Worm (Caenorhabditis elegans) whole organism, L3 larva: ENCODE results near the gene F20D6.10.

ENCODE experiments used
- R02D3.7 ChIP-seq: fragments of 150-350 bp; optimal IDR thresholded peaks from 2 replicates; lab custom pipeline; 2014; ENCODE audit warnings: missing biosample characterization, missing genetic modification characterization
- aly-2 ChIP-seq: fragments of 150-350 bp; optimal IDR thresholded peaks from 2 replicates; lab custom pipeline; 2014; ENCODE audit warnings: missing biosample characterization, missing genetic modification characterization
- ama-1 ChIP-seq: fragments of 150-350 bp; optimal IDR thresholded peaks from 2 replicates; lab custom pipeline; 2018
- ceh-16 ChIP-seq: sonication (generic microtip); optimal IDR thresholded peaks from 2 replicates; lab custom pipeline; 2017; ENCODE audit warnings: missing biosample characterization, missing genetic modification characterization
- ceh-9 ChIP-seq: sonication (generic microtip); optimal IDR thresholded peaks from 2 replicates; lab custom pipeline; 2018; ENCODE audit warnings: missing biosample characterization, missing genetic modification characterization
- daf-12 ChIP-seq: fragments of 150-350 bp; optimal IDR thresholded peaks from 2 replicates; lab custom pipeline; 2014; ENCODE audit warnings: missing biosample characterization, missing genetic modification reagents, missing genetic modification characterization
- egl-27 ChIP-seq: sonication (generic microtip); optimal IDR thresholded peaks from 4 replicates; lab custom pipeline; 2017; ENCODE audit warnings: missing biosample characterization, missing genetic modification reagents, missing genetic modification characterization
- egl-5 ChIP-seq: fragments of 150-350 bp; optimal IDR thresholded peaks from 2 replicates; lab custom pipeline; 2017; ENCODE audit warnings: missing biosample characterization, missing genetic modification reagents, missing genetic modification characterization, inconsistent platforms
- elt-2 ChIP-seq: sonication (generic microtip); optimal IDR thresholded peaks from 2 replicates; lab custom pipeline; 2016; ENCODE audit warnings: missing genetic modification reagents, mild to moderate bottlenecking, missing genetic modification characterization, missing compliant biosample characterization
- elt-3 ChIP-seq, 3 experiments: fragments of 150-350 bp in 1 of 3; sonication (generic microtip) in 2 of 3; optimal IDR thresholded peaks; 2 replicates in 2 of 3; 4 replicates in 1 of 3; lab custom pipeline; 2014 to 2017; ENCODE audit warnings: missing biosample characterization in 3 of 3, missing genetic modification characterization in 3 of 3
- eor-1 ChIP-seq, 2 experiments: fragments of 150-350 bp; optimal IDR thresholded peaks; 2 replicates each; lab custom pipeline; 2014 to 2018; ENCODE audit warnings: missing biosample characterization in 2 of 2, missing genetic modification characterization in 2 of 2
- fkh-10 ChIP-seq: sonication (generic microtip); optimal IDR thresholded peaks from 2 replicates; lab custom pipeline; 2017; ENCODE audit warnings: missing biosample characterization, missing genetic modification reagents, missing genetic modification characterization
- fkh-2 ChIP-seq: fragments of 150-350 bp; optimal IDR thresholded peaks from 2 replicates; lab custom pipeline; 2014; ENCODE audit warnings: missing biosample characterization, missing genetic modification reagents, missing genetic modification characterization
- fos-1 ChIP-seq: fragments of 150-350 bp; optimal IDR thresholded peaks from 2 replicates; lab custom pipeline; 2014; ENCODE audit warnings: missing biosample characterization, missing genetic modification characterization
- jun-1 ChIP-seq: fragments of 150-350 bp; optimal IDR thresholded peaks from 2 replicates; lab custom pipeline; 2014; ENCODE audit warnings: missing biosample characterization, missing genetic modification reagents, missing genetic modification characterization
- lsy-12 ChIP-seq: sonication (generic microtip); optimal IDR thresholded peaks from 2 replicates; lab custom pipeline; 2016; ENCODE audit warnings: mild to moderate bottlenecking, missing genetic modification characterization, missing compliant biosample characterization
- mdl-1 ChIP-seq: fragments of 150-350 bp; optimal IDR thresholded peaks from 2 replicates; lab custom pipeline; 2014; ENCODE audit warnings: missing biosample characterization, missing genetic modification characterization
- nfya-1 ChIP-seq: sonication (generic microtip); optimal IDR thresholded peaks from 2 replicates; lab custom pipeline; 2017; ENCODE audit warnings: missing genetic modification characterization, mild to moderate bottlenecking, missing compliant biosample characterization, antibody characterized with exemption, moderate library complexity; ENCODE audit not compliant: insufficient read depth
- nhr-11 ChIP-seq: fragments of 150-350 bp; optimal IDR thresholded peaks from 2 replicates; lab custom pipeline; 2014; ENCODE audit warnings: missing biosample characterization, missing genetic modification characterization
- nhr-12 ChIP-seq: fragments of 150-350 bp; optimal IDR thresholded peaks from 2 replicates; lab custom pipeline; 2014; ENCODE audit warnings: missing biosample characterization, missing genetic modification characterization
- nhr-25 ChIP-seq: sonication (generic microtip); optimal IDR thresholded peaks from 2 replicates; lab custom pipeline; 2017; ENCODE audit warnings: missing biosample characterization, missing genetic modification characterization
- nhr-28 ChIP-seq: fragments of 150-350 bp; optimal IDR thresholded peaks from 2 replicates; lab custom pipeline; 2014; ENCODE audit warnings: missing biosample characterization, missing genetic modification characterization
- nhr-43 ChIP-seq: sonication (generic microtip); optimal IDR thresholded peaks from 2 replicates; lab custom pipeline; 2016; ENCODE audit warnings: mild to moderate bottlenecking, missing genetic modification characterization, missing compliant biosample characterization; ENCODE audit not compliant: poor library complexity, severe bottlenecking
- nhr-67 ChIP-seq: fragments of 150-350 bp; optimal IDR thresholded peaks from 2 replicates; lab custom pipeline; 2014; ENCODE audit warnings: missing biosample characterization, missing genetic modification characterization
- pha-4 ChIP-seq: fragments of 150-350 bp; optimal IDR thresholded peaks from 2 replicates; lab custom pipeline; 2014; ENCODE audit warnings: missing biosample characterization, missing genetic modification reagents, missing genetic modification characterization
- pqm-1 ChIP-seq: fragments of 150-350 bp; optimal IDR thresholded peaks from 2 replicates; lab custom pipeline; 2017; ENCODE audit warnings: missing biosample characterization, missing genetic modification characterization, inconsistent platforms
- sea-2 ChIP-seq: fragments of 150-350 bp; sonication (generic microtip); optimal IDR thresholded peaks from 4 replicates; lab custom pipeline; 2014; ENCODE audit warnings: missing biosample characterization, missing genetic modification reagents, missing genetic modification characterization
- skn-1 ChIP-seq: fragments of 150-350 bp; optimal IDR thresholded peaks from 2 replicates; lab custom pipeline; 2014; ENCODE audit warnings: missing biosample characterization, missing genetic modification characterization
- snpc-4 ChIP-seq: fragments of 150-350 bp; optimal IDR thresholded peaks from 2 replicates; lab custom pipeline; 2014; ENCODE audit warnings: missing biosample characterization, missing genetic modification characterization
- unc-39 ChIP-seq: sonication (generic microtip); optimal IDR thresholded peaks from 4 replicates; lab custom pipeline; 2017; ENCODE audit warnings: missing biosample characterization, missing genetic modification characterization
- unc-62 ChIP-seq: fragments of 150-350 bp; sonication (generic microtip); optimal IDR thresholded peaks from 4 replicates; lab custom pipeline; 2014; ENCODE audit warnings: missing biosample characterization, missing genetic modification reagents, missing genetic modification characterization
- zag-1 ChIP-seq: fragments of 150-350 bp; optimal IDR thresholded peaks from 2 replicates; lab custom pipeline; 2014; ENCODE audit warnings: missing biosample characterization, missing genetic modification characterization
- ztf-11 ChIP-seq: fragments of 150-350 bp; optimal IDR thresholded peaks from 2 replicates; lab custom pipeline; 2014; ENCODE audit warnings: missing biosample characterization, missing genetic modification characterization
- ztf-4 ChIP-seq: fragments of 150-350 bp; optimal IDR thresholded peaks from 2 replicates; lab custom pipeline; 2014; ENCODE audit warnings: missing biosample characterization, missing genetic modification characterization

The F20D6.10 gene

ce11 chrV:8155743-8156142 is 40.0 kb downstream of the F20D6.10 start:
- TF ChIP-seq elt-2 (no peak), mdl-1 (tag; lab: Kevin White, UChicago) (no peak), zag-1 (tag; lab: Kevin White, UChicago) (no peak), nhr-28 (tag; lab: Kevin White, UChicago) (no peak), unc-62 (no peak), nhr-12 (no peak), ztf-11 (tag; lab: Kevin White, UChicago) (no peak), sea-2 (GFP tag; lab: Kevin White, UChicago) (no peak), nhr-67 (tag; lab: Kevin White, UChicago) (no peak), unc-39 (no peak)

ce11 chrV:8145329-8145728 is 50.4 kb downstream of the F20D6.10 start, which contains the start of gene D1014.13:
Gene D1014.13 (plus strand): TSS chrV:8145629.
- no peak for TF ChIP-seq unc-39
- no peak for TF ChIP-seq ceh-16 (tag; lab: Kevin White, UChicago)
- no peak for TF ChIP-seq fkh-2 (tag; lab: Kevin White, UChicago)

ce11 chrV:8144515-8144914 is 51.2 kb downstream of the F20D6.10 start:
- TF ChIP-seq nhr-43 (tag; lab: Kevin White, UChicago) (no peak), nhr-25 (tag; lab: Kevin White, UChicago) (no peak), nhr-12 (no peak), aly-2 (tag; lab: Kevin White, UChicago) (no peak), jun-1 (tag; lab: Kevin White, UChicago) (no peak), egl-27 (no peak), ceh-9 (tag; lab: Kevin White, UChicago) (no peak), mdl-1 (tag; lab: Kevin White, UChicago) (no peak), daf-12 (no peak), ztf-4 (no peak), nhr-11 (tag; lab: Kevin White, UChicago) (no peak), fkh-10 (GFP tag; lab: Kevin White, UChicago) (no peak), fkh-2 (tag; lab: Kevin White, UChicago) (no peak), pha-4 (no peak), R02D3.7 (tag; lab: Kevin White, UChicago) (no peak), egl-5 (tag; lab: Kevin White, UChicago) (no peak), ama-1 (lab: Kevin White, UChicago) (no peak)
- TF ChIP-seq, all 47 proteins: peak for 0

ce11 chrV:8143605-8144004 is 52.1 kb downstream of the F20D6.10 start, which contains the start of gene D1014.2:
Gene D1014.2 (plus strand): TSS chrV:8143905.
- TF ChIP-seq fos-1 (tag; lab: Kevin White, UChicago) (no peak), skn-1 (tag; lab: Kevin White, UChicago) (no peak), lsy-12 (tag; lab: Kevin White, UChicago) (no peak), pqm-1 (no peak), unc-39 (no peak), zag-1 (tag; lab: Kevin White, UChicago) (no peak), elt-3 (tag; optimal IDR thresholded peaks at IDR 0.05; lab: Kevin White, UChicago) (no peak), eor-1 (tag; optimal IDR thresholded peaks at IDR 0.05; lab: Kevin White, UChicago) (no peak), unc-62 (no peak), snpc-4 (tag; lab: Kevin White, UChicago) (no peak), egl-5 (tag; lab: Kevin White, UChicago) (no peak), nfya-1 (tag; lab: Kevin White, UChicago) (no peak)
